Fruit fly (Drosophila melanogaster) whole organism, wandering third instar larva: ENCODE measurements around the gene Oseg1.

Experiments
- Abd-B ChIP-seq: fragments of >200 bp; optimal IDR thresholded peaks from 2 replicates; lab custom pipeline; 2017; ENCODE audit warnings: missing biosample characterization, missing genetic modification characterization
- Dfd ChIP-seq: fragments of >200 bp; optimal IDR thresholded peaks from 2 replicates; lab custom pipeline; 2017; ENCODE audit warnings: missing biosample characterization, missing genetic modification characterization
- Hr83 ChIP-seq: fragments of 200-300 bp; sonication (Bioruptor generic); optimal IDR thresholded peaks from 2 replicates; lab custom pipeline; 2016; ENCODE audit warnings: missing biosample characterization, mild to moderate bottlenecking, missing genetic modification characterization, moderate library complexity; ENCODE audit not compliant: poor library complexity, severe bottlenecking
- Jra ChIP-seq: sonication (Bioruptor generic); optimal IDR thresholded peaks from 2 replicates; lab custom pipeline; 2016; ENCODE audit warnings: missing biosample characterization, missing genetic modification characterization
- Rel ChIP-seq, 2 experiments: fragments of 200-800 bp; sonication (Bioruptor generic) in 1 of 2; optimal IDR thresholded peaks; 2 replicates in 1 of 2; 3 replicates in 1 of 2; lab custom pipeline; 2016 to 2019; ENCODE audit warnings: mild to moderate bottlenecking in 2 of 2, missing biosample characterization in 2 of 2, missing genetic modification characterization in 2 of 2, moderate library complexity in 1 of 2
- Sp1 ChIP-seq: fragments of 200-800 bp; sonication (Bioruptor generic); optimal IDR thresholded peaks from 3 replicates; lab custom pipeline; 2019; ENCODE audit warnings: missing biosample characterization, mild to moderate bottlenecking, missing genetic modification characterization, moderate library complexity
- dsf ChIP-seq: sonication (Bioruptor generic); optimal IDR thresholded peaks from 2 replicates; lab custom pipeline; 2016; ENCODE audit warnings: missing biosample characterization, missing genetic modification characterization, borderline replicate concordance
- foxo ChIP-seq, 2 experiments: fragments of 200-800 bp; sonication (Bioruptor generic); optimal IDR thresholded peaks; 2 replicates in 1 of 2; 3 replicates in 1 of 2; lab custom pipeline; 2016 to 2017; ENCODE audit warnings: missing biosample characterization in 2 of 2, missing genetic modification characterization in 2 of 2
- jim ChIP-seq: fragments of 175-275, 200-325 bp; sonication (Bioruptor generic); optimal IDR thresholded peaks from 2 replicates; lab custom pipeline; 2016; ENCODE audit warnings: missing biosample characterization, mild to moderate bottlenecking, missing genetic modification characterization
- lola ChIP-seq: fragments of >200 bp; optimal IDR thresholded peaks from 2 replicates; lab custom pipeline; 2017; ENCODE audit warnings: missing biosample characterization, missing genetic modification characterization

DNA sequence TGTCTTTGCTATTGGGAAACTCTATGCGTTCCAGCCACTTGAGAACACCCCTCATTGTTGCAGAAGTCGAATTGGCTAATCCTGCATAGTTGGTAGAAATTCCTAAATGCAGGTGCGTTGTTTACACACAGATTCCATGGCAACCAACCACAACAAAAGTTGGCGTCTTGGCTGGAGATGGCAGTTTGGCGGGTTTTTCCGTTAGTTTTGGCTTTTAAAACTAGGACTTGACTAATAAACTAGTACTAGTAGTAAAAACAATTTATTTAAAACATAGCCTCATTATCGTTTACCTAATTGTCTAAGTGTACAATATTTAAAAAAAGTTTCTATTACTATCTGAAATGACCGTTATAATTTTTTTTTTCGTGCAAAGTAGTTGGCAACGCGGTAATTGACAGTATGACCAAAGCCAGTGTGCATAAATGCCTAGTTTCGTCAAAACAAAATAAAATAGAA, 1.2 kb downstream of the Oseg1 start, which contains the start of gene Exo70:
- TF ChIP-seq Hr83 (no peak), Dfd (GFP tag; lab: Kevin White, UChicago) (no peak), Rel (GFP tag; optimal IDR thresholded peaks at IDR 0.05; lab: Kevin White, UChicago) (no peak), Rel (tag; optimal IDR thresholded peaks at IDR 0.05; lab: Kevin White, UChicago) (no peak), lola (GFP tag; lab: Kevin White, UChicago) (no peak), jim (GFP tag; lab: Kevin White, UChicago) (no peak), Abd-B (GFP tag; lab: Kevin White, UChicago) (no peak), Sp1 (GFP tag; lab: Kevin White, UChicago) (no peak), Jra (no peak), foxo (GFP tag; optimal IDR thresholded peaks at IDR 0.05; lab: Kevin White, UChicago) (no peak), dsf (no peak)
